Worm (Caenorhabditis elegans) whole organism, midembryonic: Measurements from ENCODE around the gene C27F2.10.

Experiments
- T22C8.4 ChIP-seq: fragments of 200-800 bp; sonication (Bioruptor generic); IDR thresholded peaks from 2 replicates; pipeline ENCODE4 v1.3.6; 2022; ENCODE audit warnings: missing genetic modification characterization, missing compliant biosample characterization
- cog-1 ChIP-seq: sonication (generic microtip); optimal IDR thresholded peaks from 2 replicates; lab custom pipeline; 2016; ENCODE audit warnings: missing genetic modification characterization, missing compliant biosample characterization
- flt-1 ChIP-seq: fragments of 200-800 bp; sonication (Bioruptor generic); IDR thresholded peaks from 2 replicates; pipeline ENCODE4 v1.3.6; 2022; ENCODE audit warnings: missing genetic modification characterization, missing compliant biosample characterization
- klf-2 ChIP-seq: fragments of 200-800 bp; sonication (Bioruptor generic); conservative IDR thresholded peaks from 2 replicates; pipeline ENCODE4 v1.3.6; 2022; ENCODE audit warnings: missing genetic modification reagents, missing genetic modification characterization, missing compliant biosample characterization
- med-1 ChIP-seq: sonication (generic microtip); optimal IDR thresholded peaks from 2 replicates; lab custom pipeline; 2017; ENCODE audit warnings: missing genetic modification characterization, mild to moderate bottlenecking, missing compliant biosample characterization, antibody characterized with exemption, missing genetic modification reagents; ENCODE audit not compliant: insufficient read depth
- ref-1 ChIP-seq: fragments of 200-800 bp; sonication (Bioruptor generic); conservative IDR thresholded peaks from 2 replicates; pipeline ENCODE4 v1.3.6; 2022; ENCODE audit warnings: missing genetic modification reagents, missing genetic modification characterization, missing compliant biosample characterization
- tab-1 ChIP-seq: fragments of 200-800 bp; sonication (Bioruptor generic); IDR thresholded peaks from 2 replicates; pipeline ENCODE4 v1.3.6; 2022; ENCODE audit warnings: missing genetic modification characterization, missing compliant biosample characterization
- ztf-23 ChIP-seq: fragments of 200-800 bp; sonication (Bioruptor generic); IDR thresholded peaks from 2 replicates; pipeline ENCODE4 v1.3.6; 2022; ENCODE audit warnings: missing genetic modification reagents, missing genetic modification characterization, missing compliant biosample characterization
- ztf-29 ChIP-seq: fragments of 200-800 bp; sonication (Bioruptor generic); IDR thresholded peaks from 2 replicates; pipeline ENCODE4 v1.3.6; 2022; ENCODE audit warnings: missing genetic modification reagents, missing genetic modification characterization, missing compliant biosample characterization

C27F2.10 gene

DNA sequence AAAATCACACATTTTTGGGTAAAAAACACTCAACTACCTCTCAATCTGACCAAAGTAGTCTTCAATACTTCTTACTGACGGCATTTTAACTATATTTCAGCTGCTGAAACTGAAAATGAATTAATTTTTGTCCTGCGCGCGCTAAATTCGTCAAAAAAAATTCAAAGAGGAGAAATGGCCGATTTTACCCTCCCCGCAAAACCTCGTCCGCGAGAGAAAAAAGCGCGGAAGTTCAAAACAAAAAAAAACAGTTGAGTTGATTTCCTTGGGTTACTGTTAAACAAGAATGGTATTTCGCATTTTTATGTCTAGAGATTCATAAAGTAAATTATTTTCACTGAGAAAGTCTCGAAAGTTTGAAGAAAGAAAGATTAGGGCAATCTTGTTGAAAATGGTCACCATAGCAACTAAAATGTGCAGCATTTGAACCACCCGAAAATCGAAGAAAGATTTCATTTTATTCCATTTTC, at the start of gene C27F2.10, which contains the start of gene wdr-60:
C27F2.10 (minus strand) TSS at position 109 of the 470 bp plus-strand sequence.
wdr-60 (plus strand) TSS at position 420 of the 470 bp plus-strand sequence.
- no peak for TF ChIP-seq tab-1 (GFP tag; lab: Robert Waterston, UW)
- no peak for TF ChIP-seq ztf-29 (GFP tag; lab: Robert Waterston, UW)
- no peak for TF ChIP-seq ref-1 (GFP tag; lab: Robert Waterston, UW)
- no peak for TF ChIP-seq T22C8.4
- no peak for TF ChIP-seq ztf-23 (GFP tag; lab: Robert Waterston, UW)
- no peak for TF ChIP-seq klf-2 (GFP tag; lab: Robert Waterston, UW)
- no peak for TF ChIP-seq med-1 (GFP tag; lab: Kevin White, UChicago)
- TF ChIP-seq flt-1 (GFP tag; lab: Robert Waterston, UW): 0 out of 2 replicates have a peak, but pooled peaks have one; percentile 42

DNA sequence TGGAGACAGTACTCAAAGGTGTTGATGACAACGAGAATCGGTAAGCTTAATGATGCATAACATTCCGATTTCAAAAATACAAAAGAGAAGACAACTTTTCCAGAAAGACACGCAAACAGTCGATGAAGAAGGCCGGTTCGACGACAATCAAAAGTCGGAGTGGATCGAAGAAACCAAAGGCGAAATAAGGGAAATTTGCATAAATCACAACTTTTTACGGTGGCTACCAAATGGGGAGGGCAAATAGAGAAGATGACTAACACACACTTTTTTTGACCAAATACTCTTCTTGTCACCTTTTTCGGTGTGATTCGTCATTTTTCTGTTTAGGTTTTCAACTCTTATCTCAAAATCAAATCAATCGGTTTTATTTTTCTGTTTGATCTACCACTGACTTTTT, 49.5 kb upstream of the C27F2.10 start, which contains the start of gene C45G9.6:
C45G9.6 (plus strand) TSS at position 301 of the 400 bp plus-strand sequence.
- TF ChIP-seq cog-1 (no peak), tab-1 (GFP tag; lab: Robert Waterston, UW) (no peak), med-1 (GFP tag; lab: Kevin White, UChicago) (no peak), flt-1 (GFP tag; lab: Robert Waterston, UW) (no peak), T22C8.4 (no peak), ztf-23 (GFP tag; lab: Robert Waterston, UW) (no peak), klf-2 (GFP tag; lab: Robert Waterston, UW) (no peak), ztf-29 (GFP tag; lab: Robert Waterston, UW) (no peak), ref-1 (GFP tag; lab: Robert Waterston, UW) (no peak)

DNA sequence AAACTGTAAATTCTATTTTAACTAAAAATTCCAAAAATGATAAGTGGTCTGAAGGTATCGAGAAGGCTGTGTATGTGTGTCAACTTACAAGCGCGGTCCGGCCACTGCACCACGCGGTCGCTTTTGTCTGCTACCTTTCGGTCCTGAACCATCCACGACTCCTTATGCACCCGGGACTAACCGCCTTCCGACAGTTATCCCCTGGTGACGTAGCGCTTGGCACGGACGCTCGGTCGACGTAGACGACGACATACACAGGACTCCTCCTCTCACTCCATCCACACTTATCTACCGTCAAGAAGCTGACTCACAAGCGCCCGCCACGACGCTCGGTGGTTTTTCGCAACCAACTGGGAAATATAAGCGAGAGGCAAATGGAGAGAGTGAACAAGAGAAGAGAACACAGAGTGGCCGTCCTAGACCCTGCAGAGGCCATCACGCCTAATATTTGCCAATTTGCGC, 44.7 kb upstream of the C27F2.10 start:
- TF ChIP-seq klf-2 (GFP tag; lab: Robert Waterston, UW) (peak; percentile 87), ref-1 (GFP tag; lab: Robert Waterston, UW) (peak; percentile 82), flt-1 (GFP tag; lab: Robert Waterston, UW) (peak; percentile 94), tab-1 (GFP tag; lab: Robert Waterston, UW) (peak; percentile 91), med-1 (GFP tag; lab: Kevin White, UChicago) (peak; percentile 29), cog-1 (peak; percentile 78), ztf-29 (GFP tag; lab: Robert Waterston, UW) (peak; percentile 90), T22C8.4 (peak; percentile 85), ztf-23 (GFP tag; lab: Robert Waterston, UW) (peak; percentile 95)

DNA sequence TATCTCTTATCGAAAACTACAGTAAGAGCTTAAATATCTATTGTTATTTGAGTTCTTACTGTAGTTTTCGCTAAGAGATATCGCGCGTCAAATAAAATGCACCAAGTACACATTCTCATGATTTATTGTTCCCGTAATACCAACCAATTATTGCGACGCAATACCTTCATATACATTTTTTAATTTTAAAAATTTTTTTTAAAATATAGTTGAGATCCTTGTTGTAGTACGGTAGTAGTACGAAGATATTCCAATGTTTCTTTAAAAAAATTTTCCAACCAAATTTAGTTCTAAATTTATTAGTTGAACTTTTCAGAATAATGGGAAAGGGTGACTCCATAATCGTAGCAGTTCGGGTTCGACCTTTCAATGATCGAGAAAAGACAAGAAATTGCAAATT, 43.9 kb upstream of the C27F2.10 start, which contains the start of gene klp-6:
klp-6 (plus strand) TSS at position 301 of the 400 bp plus-strand sequence.
- TF ChIP-seq klf-2 (GFP tag; lab: Robert Waterston, UW) (no peak), tab-1 (GFP tag; lab: Robert Waterston, UW) (no peak), T22C8.4 (no peak), ref-1 (GFP tag; lab: Robert Waterston, UW) (no peak), ztf-29 (GFP tag; lab: Robert Waterston, UW) (no peak), ztf-23 (GFP tag; lab: Robert Waterston, UW) (no peak), cog-1 (no peak), med-1 (GFP tag; lab: Kevin White, UChicago) (no peak), flt-1 (GFP tag; lab: Robert Waterston, UW) (no peak)

DNA sequence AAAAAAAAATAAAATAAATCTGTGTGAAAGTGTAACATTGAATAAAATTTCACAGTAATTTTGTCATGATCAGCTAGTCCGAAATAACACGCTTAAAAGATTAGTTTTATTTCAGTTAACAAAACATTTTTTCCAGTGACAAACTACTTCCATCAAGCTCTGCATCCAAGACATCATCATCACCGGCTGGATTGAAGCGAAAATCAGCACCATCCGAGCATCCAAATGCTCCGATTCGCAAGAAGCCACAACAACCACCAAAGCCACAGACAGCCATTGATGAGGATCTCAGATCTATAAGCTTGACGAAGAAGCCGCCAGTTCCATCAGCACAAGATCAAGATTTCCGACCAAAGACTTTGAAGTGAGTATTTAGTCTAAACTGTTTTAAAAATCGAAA, 40.5 kb upstream of the C27F2.10 start:
- TF ChIP-seq klf-2 (GFP tag; lab: Robert Waterston, UW): no peak
- no peak for TF ChIP-seq cog-1
- TF ChIP-seq ztf-23 (GFP tag; lab: Robert Waterston, UW): no peak
- no peak for TF ChIP-seq ztf-29 (GFP tag; lab: Robert Waterston, UW)
- no peak for TF ChIP-seq ref-1 (GFP tag; lab: Robert Waterston, UW)
- no peak for TF ChIP-seq tab-1 (GFP tag; lab: Robert Waterston, UW)
- no peak for TF ChIP-seq flt-1 (GFP tag; lab: Robert Waterston, UW)
- no peak for TF ChIP-seq T22C8.4
- no peak for TF ChIP-seq med-1 (GFP tag; lab: Kevin White, UChicago)

DNA sequence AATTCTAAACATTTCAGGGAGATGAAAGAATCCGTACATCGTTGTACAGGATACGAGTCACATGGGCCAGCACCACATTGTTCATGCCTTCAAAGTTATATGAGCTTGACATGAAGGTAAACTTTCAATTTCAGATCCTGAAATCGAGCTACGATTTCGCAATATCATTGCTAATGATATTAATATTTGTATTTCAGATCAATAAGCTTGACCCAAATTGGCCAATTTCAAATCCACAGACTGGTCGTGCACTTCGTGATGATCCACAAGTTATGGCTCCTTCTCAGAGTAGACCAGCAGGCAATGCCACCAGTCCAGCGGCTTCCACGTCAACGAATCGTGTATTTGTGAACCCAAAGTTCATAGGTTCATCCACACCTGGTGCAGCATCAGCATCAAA, 39.7 kb upstream of the C27F2.10 start:
- TF ChIP-seq cog-1: no peak
- no peak for TF ChIP-seq tab-1 (GFP tag; lab: Robert Waterston, UW)
- no peak for TF ChIP-seq T22C8.4
- no peak for TF ChIP-seq flt-1 (GFP tag; lab: Robert Waterston, UW)
- TF ChIP-seq ref-1 (GFP tag; lab: Robert Waterston, UW): no peak
- no peak for TF ChIP-seq med-1 (GFP tag; lab: Kevin White, UChicago)
- TF ChIP-seq ztf-29 (GFP tag; lab: Robert Waterston, UW): no peak
- no peak for TF ChIP-seq klf-2 (GFP tag; lab: Robert Waterston, UW)
- TF ChIP-seq ztf-23 (GFP tag; lab: Robert Waterston, UW): no peak

DNA sequence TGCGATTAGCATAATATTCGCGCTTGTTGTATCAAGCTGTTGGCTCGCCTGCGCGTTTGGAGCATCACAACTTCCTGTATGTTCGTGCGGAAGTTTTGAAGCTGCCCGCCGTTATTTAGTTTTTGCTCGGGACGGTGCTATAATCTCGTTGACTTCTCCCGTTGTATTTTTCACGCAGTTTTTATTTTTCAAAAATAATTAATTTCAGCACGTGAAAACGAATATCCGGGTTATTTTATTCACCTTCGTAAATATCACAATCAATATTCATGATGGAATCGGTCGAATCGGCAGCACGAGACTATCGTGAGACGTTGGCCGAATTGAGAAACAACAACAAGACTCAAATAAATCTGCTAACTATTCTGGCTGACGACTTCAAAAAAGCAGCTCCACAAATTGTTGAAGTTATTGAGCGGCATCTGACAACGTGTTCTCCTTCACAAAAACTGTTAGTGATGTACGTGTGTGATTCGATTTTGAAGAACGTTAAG, 38.5 kb upstream of the C27F2.10 start:
- TF ChIP-seq med-1 (GFP tag; lab: Kevin White, UChicago) (no peak), klf-2 (GFP tag; lab: Robert Waterston, UW) (no peak), cog-1 (no peak), T22C8.4 (no peak), ztf-29 (GFP tag; lab: Robert Waterston, UW) (no peak), tab-1 (GFP tag; lab: Robert Waterston, UW) (no peak), ref-1 (GFP tag; lab: Robert Waterston, UW) (no peak), ztf-23 (GFP tag; lab: Robert Waterston, UW) (no peak; the same call in 1 of the 2 replicates)

DNA sequence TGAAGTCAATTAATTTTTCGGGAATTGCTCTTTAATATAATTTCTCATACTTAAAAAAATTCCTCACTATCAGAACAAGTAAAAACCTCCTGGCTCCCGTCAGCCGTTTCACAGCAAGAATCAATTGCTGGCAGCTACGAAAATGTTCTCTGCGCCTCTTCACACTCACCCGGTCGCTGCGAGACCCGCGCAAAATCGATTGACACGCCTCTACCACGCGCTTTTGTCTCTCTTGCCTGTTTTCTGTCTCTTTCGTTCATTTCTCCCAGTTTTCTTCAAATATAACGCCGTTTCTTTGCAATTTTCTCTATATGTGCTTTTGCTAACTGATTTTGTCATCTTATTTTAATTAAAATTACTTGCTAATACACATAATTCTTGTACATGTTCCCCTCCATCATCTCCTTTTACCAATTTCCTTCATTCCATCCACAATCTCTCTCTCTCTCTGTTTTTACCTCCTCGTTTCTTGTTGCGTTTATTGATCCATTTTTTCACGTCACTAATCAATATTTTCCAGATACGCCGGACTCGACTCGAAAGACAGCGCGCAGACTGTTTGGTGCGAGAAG, 37.8 kb upstream of the C27F2.10 start, which contains the start of gene pcf-11:
pcf-11 (plus strand) TSS at position 522 of the 572 bp plus-strand sequence.
- no peak for TF ChIP-seq ref-1 (GFP tag; lab: Robert Waterston, UW)
- peak; percentile 11 for TF ChIP-seq med-1 (GFP tag; lab: Kevin White, UChicago)
- TF ChIP-seq ztf-29 (GFP tag; lab: Robert Waterston, UW): no peak
- TF ChIP-seq flt-1 (GFP tag; lab: Robert Waterston, UW): no peak
- peak; percentile 80 for TF ChIP-seq ztf-23 (GFP tag; lab: Robert Waterston, UW)
- TF ChIP-seq tab-1 (GFP tag; lab: Robert Waterston, UW): no peak
- TF ChIP-seq cog-1: peak; percentile 22
- TF ChIP-seq T22C8.4: peak; percentile 91
- no peak for TF ChIP-seq klf-2 (GFP tag; lab: Robert Waterston, UW)
